Worm (Caenorhabditis elegans) whole organism, L4/young adult: ENCODE data around the gene siah-1.

Source experiments
- dao-5 ChIP-seq: sonication (generic microtip); optimal IDR thresholded peaks from 2 replicates; lab custom pipeline; 2016; ENCODE audit warnings: missing genotype, missing genetic modification characterization, moderate library complexity, missing compliant biosample characterization
- him-1 ChIP-seq: sonication (generic microtip); optimal IDR thresholded peaks from 2 replicates; lab custom pipeline; 2016; ENCODE audit warnings: missing genotype, missing genetic modification reagents, missing genetic modification characterization, missing compliant biosample characterization

DNA sequence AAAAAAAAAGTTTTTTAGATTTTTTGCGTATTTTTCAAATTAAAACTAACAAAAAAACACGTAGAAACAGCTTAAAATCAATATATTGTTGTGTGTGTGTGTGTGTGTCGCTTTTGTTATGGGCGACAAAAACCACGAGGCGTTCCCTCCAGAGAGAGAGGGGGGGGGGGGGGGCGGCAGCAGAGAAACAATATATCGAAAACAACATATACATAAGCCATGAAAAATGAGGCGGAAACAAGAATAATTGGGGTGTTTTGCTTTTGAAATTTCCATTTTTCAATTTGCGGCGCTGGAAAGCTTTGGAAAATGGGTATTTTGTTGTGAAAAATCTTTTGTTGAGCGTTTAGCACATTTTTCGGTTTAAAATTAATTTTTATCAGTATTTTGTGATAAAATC, 18.5 kb upstream of the siah-1 start, which contains the start of gene Y37E11AM.2:
- TF ChIP-seq him-1 (tag; lab: Kevin White, UChicago) (no peak), dao-5 (no peak)
